Worm (Caenorhabditis elegans) whole organism, dauer: ENCODE data around the gene Y38A10A.2.
"Not testable (repeated sequence)": the region's sequence is repeated elsewhere in the genome, so short reads cannot be mapped to it uniquely, and the experiment has no call there.

Experiments
- unc-62 ChIP-seq: sonication (generic microtip); optimal IDR thresholded peaks from 2 replicates; lab custom pipeline; 2017; ENCODE audit warnings: missing biosample characterization, missing genetic modification reagents, missing genetic modification characterization

The Y38A10A.2 gene

ce11 chrV:6063330-6063729, at the start of gene Y38A10A.2:
TSS of gene Y38A10A.2 (minus strand) at chrV:6063430.
- no peak for TF ChIP-seq unc-62 (GFP tag; lab: Kevin White, UChicago)

ce11 chrV:6112823-6113222, 49.6 kb upstream of the Y38A10A.2 start, which contains the start of gene F17A9.5:
TSS of gene F17A9.5 (minus strand) at chrV:6112997.
- no peak for TF ChIP-seq unc-62 (GFP tag; lab: Kevin White, UChicago)

- TF ChIP-seq unc-62 (GFP tag; lab: Kevin White, UChicago), result no peak
Measured at ce11 chrV:6110533-6110932, 47.3 kb upstream of the Y38A10A.2 start, which contains the start of gene F17A9.4. TSS of gene F17A9.4 (minus strand) at chrV:6110629.

ce11 chrV:6107474-6107873, 44.2 kb upstream of the Y38A10A.2 start, which contains the start of gene cwf-19L1:
TSS of gene cwf-19L1 (plus strand) at chrV:6107828.
- no peak for TF ChIP-seq unc-62 (GFP tag; lab: Kevin White, UChicago)

ce11 chrV:6105374-6105773, 42.1 kb upstream of the Y38A10A.2 start, which contains the start of gene atf-8:
TSS of gene atf-8 (plus strand) at chrV:6105607.
- no peak for TF ChIP-seq unc-62 (GFP tag; lab: Kevin White, UChicago)

ce11 chrV:6103429-6103828, 40.2 kb upstream of the Y38A10A.2 start, which contains the start of gene Y38A10A.11:
TSS of gene Y38A10A.11 (minus strand) at chrV:6103529.
- TF ChIP-seq unc-62 (GFP tag; lab: Kevin White, UChicago), result no peak

- TF ChIP-seq unc-62 (GFP tag; lab: Kevin White, UChicago), result no peak
Measured at ce11 chrV:6101243-6101898, 38.1 kb upstream of the Y38A10A.2 start.

ce11 chrV:6100492-6101004, 37.3 kb upstream of the Y38A10A.2 start, which contains the start of gene crt-1:
TSS of gene crt-1 (minus strand) at chrV:6100542.
- no peak for TF ChIP-seq unc-62 (GFP tag; lab: Kevin White, UChicago)

- no peak for TF ChIP-seq unc-62 (GFP tag; lab: Kevin White, UChicago)
Measured at ce11 chrV:6099634-6100033, 36.4 kb upstream of the Y38A10A.2 start.

ce11 chrV:6098755-6099155, 35.5 kb upstream of the Y38A10A.2 start:
- no peak for TF ChIP-seq unc-62 (GFP tag; lab: Kevin White, UChicago)

- TF ChIP-seq unc-62 (GFP tag; lab: Kevin White, UChicago), result no peak
Measured at ce11 chrV:6096559-6097155, 33.4 kb upstream of the Y38A10A.2 start, which contains the start of gene smut-1. TSS of gene smut-1 (plus strand) at chrV:6097105.

ce11 chrV:6095829-6096228, 32.6 kb upstream of the Y38A10A.2 start, which contains the start of gene Y38A10A.7:
TSS of gene Y38A10A.7 (plus strand) at chrV:6096197.
- TF ChIP-seq unc-62 (GFP tag; lab: Kevin White, UChicago), result no peak

ce11 chrV:6069968-6070367, 6.7 kb upstream of the Y38A10A.2 start, which contains the start of gene fbxa-214:
TSS of gene fbxa-214 (minus strand) at chrV:6070068.
- TF ChIP-seq unc-62 (GFP tag; lab: Kevin White, UChicago), result not testable (repeated sequence)

ce11 chrV:6067112-6067511, 3.9 kb upstream of the Y38A10A.2 start, which contains the start of gene srh-10:
TSS of gene srh-10 (minus strand) at chrV:6067140.
- no peak for TF ChIP-seq unc-62 (GFP tag; lab: Kevin White, UChicago)

ce11 chrV:6055289-6055688, 7.9 kb downstream of the Y38A10A.2 start, which contains the start of gene srd-20:
TSS of gene srd-20 (plus strand) at chrV:6055589.
- TF ChIP-seq unc-62 (GFP tag; lab: Kevin White, UChicago), result no peak

- no peak for TF ChIP-seq unc-62 (GFP tag; lab: Kevin White, UChicago)
Measured at ce11 chrV:6053188-6053687, 10.0 kb downstream of the Y38A10A.2 start, which contains the start of gene seip-1. TSS of gene seip-1 (minus strand) at chrV:6053238.
